Fruit fly (Drosophila melanogaster) whole organism, embryonic: ENCODE measurements around the gene CG8671.

ENCODE experiments used
- Bgb ChIP-seq: fragments of 200-800 bp; sonication (Bioruptor generic); IDR thresholded peaks from 2 replicates; pipeline ENCODE4 v1.3.6; 2022; ENCODE audit warnings: missing biosample characterization, missing genetic modification characterization; ENCODE audit not compliant: partially characterized antibody
- C15 ChIP-seq: fragments of 200-800 bp; sonication (Bioruptor generic); IDR thresholded peaks from 3 replicates; pipeline ENCODE4 v1.3.6; 2022; ENCODE audit warnings: missing biosample characterization, missing genetic modification characterization
- CG10543 ChIP-seq: fragments of 200-800 bp; sonication (Bioruptor generic); optimal IDR thresholded peaks from 3 replicates; lab custom pipeline; 2017; ENCODE audit warnings: missing biosample characterization, mild to moderate bottlenecking, missing genetic modification characterization, moderate library complexity
- CG10959 ChIP-seq: fragments of 200-800 bp; sonication (Bioruptor generic); IDR thresholded peaks from 2 replicates; pipeline ENCODE4 v1.3.6; 2022; ENCODE audit warnings: missing biosample characterization, missing genetic modification characterization
- CG11093 ChIP-seq: fragments of 200-800 bp; sonication (Bioruptor generic); IDR thresholded peaks from 3 replicates; pipeline ENCODE4 v1.3.6; 2022; ENCODE audit warnings: missing biosample characterization, missing genetic modification characterization
- CG12769 ChIP-seq: fragments of 200-800 bp; sonication (Bioruptor generic); optimal IDR thresholded peaks from 2 replicates; lab custom pipeline; 2019; ENCODE audit warnings: missing biosample characterization, mild to moderate bottlenecking, missing genetic modification characterization, moderate library complexity
- CG13123 ChIP-seq: fragments of 200-800 bp; sonication (Bioruptor generic); optimal IDR thresholded peaks from 2 replicates; lab custom pipeline; 2016; ENCODE audit warnings: missing biosample characterization, missing genetic modification characterization
- CG1647 ChIP-seq: fragments of 200-800 bp; sonication (Bioruptor generic); optimal IDR thresholded peaks from 3 replicates; lab custom pipeline; 2016; ENCODE audit warnings: missing biosample characterization, missing genetic modification characterization
- CG2129 ChIP-seq: fragments of 200-800 bp; sonication (Bioruptor generic); IDR thresholded peaks from 2 replicates; pipeline ENCODE4 v1.3.6; 2022; ENCODE audit warnings: missing biosample characterization, missing genetic modification characterization; ENCODE audit not compliant: partially characterized antibody
- CG2199 ChIP-seq: fragments of 200-800 bp; sonication (Bioruptor generic); IDR thresholded peaks from 3 replicates; pipeline ENCODE4 v1.3.6; 2022; ENCODE audit warnings: missing biosample characterization, missing genetic modification characterization
- CG34224 ChIP-seq: fragments of 200-800 bp; sonication (Bioruptor generic); IDR thresholded peaks from 3 replicates; pipeline ENCODE4 v1.3.6; 2022; ENCODE audit warnings: missing biosample characterization, missing genetic modification characterization; ENCODE audit not compliant: partially characterized antibody
- CG3838 ChIP-seq: fragments of 200-800 bp; sonication (Bioruptor generic); optimal IDR thresholded peaks from 3 replicates; lab custom pipeline; 2016; ENCODE audit warnings: missing biosample characterization, missing genetic modification characterization
- CG4360 ChIP-seq: fragments of 200-800 bp; sonication (Bioruptor generic); IDR thresholded peaks from 2 replicates; pipeline ENCODE4 v1.3.6; 2022; ENCODE audit warnings: missing biosample characterization, missing genetic modification characterization
- CG4424 ChIP-seq: fragments of 200-800 bp; sonication (Bioruptor generic); optimal IDR thresholded peaks from 3 replicates; lab custom pipeline; 2016; ENCODE audit warnings: missing biosample characterization, missing genetic modification characterization
- CG7745 ChIP-seq: fragments of 200-800 bp; sonication (Bioruptor generic); optimal IDR thresholded peaks from 2 replicates; lab custom pipeline; 2018; ENCODE audit warnings: missing biosample characterization, mild to moderate bottlenecking, missing genetic modification characterization, moderate library complexity
- CG8478 ChIP-seq: fragments of >200 bp; optimal IDR thresholded peaks from 2 replicates; lab custom pipeline; 2018
- Dek ChIP-seq: fragments of 200-800 bp; sonication (Bioruptor generic); optimal IDR thresholded peaks from 3 replicates; lab custom pipeline; 2019; ENCODE audit warnings: missing biosample characterization, mild to moderate bottlenecking, missing genetic modification characterization, moderate library complexity
- Dref ChIP-seq: fragments of 200-800 bp; sonication (Bioruptor generic); IDR thresholded peaks from 2 replicates; pipeline ENCODE4 v1.3.6; 2022; ENCODE audit warnings: missing biosample characterization, missing genetic modification characterization
- Kr ChIP-seq: fragments of 200-800 bp; sonication (Bioruptor generic); optimal IDR thresholded peaks from 2 replicates; lab custom pipeline; 2017; ENCODE audit warnings: missing biosample characterization, mild to moderate bottlenecking, missing genetic modification characterization
- Lhr ChIP-seq: fragments of 200-800 bp; sonication (Bioruptor generic); optimal IDR thresholded peaks from 3 replicates; lab custom pipeline; 2017; ENCODE audit warnings: mild to moderate bottlenecking, missing biosample characterization, missing genetic modification reagents, missing genetic modification characterization
- Lpt ChIP-seq: fragments of >200 bp; optimal IDR thresholded peaks from 2 replicates; lab custom pipeline; 2018; ENCODE audit warnings: missing biosample characterization, missing genetic modification characterization
- Med ChIP-seq: fragments of 200-800 bp; sonication (Bioruptor generic); peaks from one replicate; lab custom pipeline; 2016; ENCODE audit warnings: missing biosample characterization, missing genetic modification characterization, mild to moderate bottlenecking, inconsistent platforms, moderate library complexity
- NK7.1 ChIP-seq: fragments of 200-800 bp; sonication (Bioruptor generic); optimal IDR thresholded peaks from 3 replicates; lab custom pipeline; 2016; ENCODE audit warnings: missing biosample characterization, missing genetic modification characterization
- Optix ChIP-seq: fragments of 200-800 bp; sonication (Bioruptor generic); IDR thresholded peaks from 3 replicates; pipeline ENCODE4 v1.3.6; 2022; ENCODE audit warnings: missing biosample characterization, missing genetic modification characterization
- Rfx ChIP-seq: fragments of 200-800 bp; sonication (Bioruptor generic); IDR thresholded peaks from 2 replicates; pipeline ENCODE4 v1.3.6; 2022; ENCODE audit warnings: missing biosample characterization, missing genetic modification characterization
- Rx ChIP-seq: fragments of 200-800 bp; sonication (Bioruptor generic); IDR thresholded peaks from 2 replicates; pipeline ENCODE4 v1.3.6; 2022; ENCODE audit warnings: missing biosample characterization, missing genetic modification characterization
- Scr ChIP-seq: fragments of 200-800 bp; sonication (Bioruptor generic); IDR thresholded peaks from 2 replicates; pipeline ENCODE4 v1.3.6; 2022; ENCODE audit warnings: missing biosample characterization, missing genetic modification characterization; ENCODE audit not compliant: partially characterized antibody
- Ssrp ChIP-seq: fragments of 200-800 bp; sonication (Bioruptor generic); optimal IDR thresholded peaks from 2 replicates; lab custom pipeline; 2018; ENCODE audit warnings: missing biosample characterization, mild to moderate bottlenecking, missing genetic modification characterization, moderate library complexity
- Taf1 ChIP-seq: fragments of 200-800 bp; sonication (Bioruptor generic); IDR thresholded peaks from 2 replicates; pipeline ENCODE4 v1.3.6; 2022; ENCODE audit warnings: missing biosample characterization, missing genetic modification characterization
- Usf ChIP-seq: fragments of 200-800 bp; sonication (Bioruptor generic); optimal IDR thresholded peaks from 2 replicates; lab custom pipeline; 2017; ENCODE audit warnings: missing genotype, missing biosample characterization, missing genetic modification characterization
- bowl ChIP-seq: fragments of 200-800 bp; sonication (Bioruptor generic); IDR thresholded peaks from 2 replicates; pipeline ENCODE4 v1.3.6; 2022; ENCODE audit warnings: missing biosample characterization, missing genetic modification characterization
- cg ChIP-seq: fragments of 200-800 bp; sonication (Bioruptor generic); optimal IDR thresholded peaks from 3 replicates; lab custom pipeline; 2019; ENCODE audit warnings: missing biosample characterization, mild to moderate bottlenecking, missing genetic modification characterization, moderate library complexity
- chinmo ChIP-seq: fragments of 200-800 bp; sonication (Bioruptor generic); IDR thresholded peaks from 4 replicates; pipeline ENCODE4 v1.3.6; 2022; ENCODE audit warnings: missing biosample characterization, missing genetic modification characterization; ENCODE audit not compliant: partially characterized antibody
- chm ChIP-seq: fragments of 200-800 bp; sonication (Bioruptor generic); IDR thresholded peaks from 2 replicates; pipeline ENCODE4 v1.3.6; 2022; ENCODE audit warnings: missing biosample characterization, missing genetic modification characterization
- chn ChIP-seq: fragments of 200-800 bp; sonication (Bioruptor generic); optimal IDR thresholded peaks from 2 replicates; lab custom pipeline; 2016; ENCODE audit warnings: missing biosample characterization, missing genetic modification characterization
- croc ChIP-seq: fragments of 200-800 bp; sonication (Bioruptor generic); conservative IDR thresholded peaks from 3 replicates; pipeline ENCODE4 v1.3.6; 2022; ENCODE audit warnings: missing biosample characterization, missing genetic modification characterization
- crol ChIP-seq: fragments of 200-800 bp; sonication (Bioruptor generic); IDR thresholded peaks from 2 replicates; pipeline ENCODE4 v1.3.6; 2022; ENCODE audit warnings: missing biosample characterization, missing genetic modification characterization
- dan ChIP-seq: fragments of 200-800 bp; sonication (Bioruptor generic); IDR thresholded peaks from 2 replicates; pipeline ENCODE4 v1.3.6; 2022; ENCODE audit warnings: missing biosample characterization, missing genetic modification characterization
- fd3F ChIP-seq: fragments of 200-800 bp; sonication (Bioruptor generic); optimal IDR thresholded peaks from 2 replicates; lab custom pipeline; 2018; ENCODE audit warnings: missing biosample characterization, mild to moderate bottlenecking, missing genetic modification characterization, moderate library complexity
- ftz-f1 ChIP-seq: fragments of 200-800 bp; sonication (Bioruptor generic); optimal IDR thresholded peaks from 2 replicates; lab custom pipeline; 2016; ENCODE audit warnings: missing biosample characterization, missing genetic modification characterization
- ham ChIP-seq: fragments of 200-800 bp; sonication (Bioruptor generic); IDR thresholded peaks from 2 replicates; pipeline ENCODE4 v1.3.6; 2022; ENCODE audit warnings: missing biosample characterization, missing genetic modification characterization
- lola ChIP-seq, 3 experiments: fragments of >200 bp in 2 of 3; fragments of 200-800 bp in 1 of 3; sonication (Bioruptor generic) in 1 of 3; optimal IDR thresholded peaks; 2 replicates each; lab custom pipeline; 2017 to 2019; ENCODE audit warnings: missing biosample characterization in 3 of 3, missing genetic modification characterization in 3 of 3, mild to moderate bottlenecking in 1 of 3, moderate library complexity in 1 of 3
- mirr ChIP-seq: fragments of 200-800 bp; sonication (Bioruptor generic); optimal IDR thresholded peaks from 3 replicates; lab custom pipeline; 2018; ENCODE audit warnings: missing biosample characterization, mild to moderate bottlenecking, missing genetic modification characterization
- onecut ChIP-seq: fragments of 200-800 bp; sonication (Bioruptor generic); IDR thresholded peaks from 2 replicates; pipeline ENCODE4 v1.3.6; 2022; ENCODE audit warnings: missing biosample characterization, missing genetic modification characterization
- pros ChIP-seq: fragments of 200-800 bp; sonication (Bioruptor generic); optimal IDR thresholded peaks from 3 replicates; lab custom pipeline; 2019; ENCODE audit warnings: missing biosample characterization, mild to moderate bottlenecking, missing genetic modification characterization, moderate library complexity
- ro ChIP-seq: fragments of 200-800 bp; sonication (Bioruptor generic); IDR thresholded peaks from 2 replicates; pipeline ENCODE4 v1.3.6; 2022; ENCODE audit warnings: missing biosample characterization, missing genetic modification characterization
- sens ChIP-seq: fragments of 200-800 bp; sonication (Bioruptor generic); peaks from one replicate; lab custom pipeline; 2016; ENCODE audit warnings: missing biosample characterization, missing genetic modification characterization
- seq ChIP-seq: fragments of 200-800 bp; sonication (Bioruptor generic); IDR thresholded peaks from 2 replicates; pipeline ENCODE4 v1.3.6; 2022; ENCODE audit warnings: missing biosample characterization, missing genetic modification characterization
- shn ChIP-seq: fragments of 200-800 bp; sonication (Bioruptor generic); optimal IDR thresholded peaks from 3 replicates; lab custom pipeline; 2016; ENCODE audit warnings: missing biosample characterization, missing genetic modification characterization
- slbo ChIP-seq: fragments of 200-800 bp; sonication (Bioruptor generic); IDR thresholded peaks from 2 replicates; pipeline ENCODE4 v1.3.6; 2022; ENCODE audit warnings: missing biosample characterization, missing genetic modification characterization
- unc-4 ChIP-seq: fragments of 200-800 bp; sonication (Bioruptor generic); IDR thresholded peaks from 2 replicates; pipeline ENCODE4 v1.3.6; 2022; ENCODE audit warnings: missing biosample characterization, missing genetic modification characterization; ENCODE audit not compliant: partially characterized antibody
- vfl ChIP-seq: fragments of 200-800 bp; sonication (Bioruptor generic); optimal IDR thresholded peaks from 2 replicates; lab custom pipeline; 2016; ENCODE audit warnings: missing biosample characterization, missing genetic modification characterization
- zen2 ChIP-seq: fragments of 200-800 bp; sonication (Bioruptor generic); IDR thresholded peaks from 3 replicates; pipeline ENCODE4 v1.3.6; 2022; ENCODE audit warnings: missing biosample characterization, missing genetic modification characterization; ENCODE audit not compliant: partially characterized antibody

The CG8671 gene

dm6 chr2L:21221778-21222177 is 41.0 kb upstream of the CG8671 start (continued):
- TF ChIP-seq CG34224 (peak; percentile 50; the same call in 2 of the 3 replicates), cg (GFP tag; lab: Kevin White, UChicago) (peak; percentile 44), CG12769 (tag; lab: Kevin White, UChicago) (no peak), shn (GFP tag; lab: Kevin White, UChicago) (no peak), slbo (GFP tag; lab: Robert Waterston, UW) (no peak), chinmo (peak; percentile 60; the same call in 2 of the 4 replicates), CG4424 (GFP tag; lab: Kevin White, UChicago) (no peak), ham (no peak), CG8478 (lab: Kevin White, UChicago) (no peak), fd3F (no peak), Dref (GFP tag; lab: Robert Waterston, UW) (no peak), CG10543 (GFP tag; lab: Kevin White, UChicago) (no peak), Scr (GFP tag; lab: Robert Waterston, UW) (no peak), C15 (GFP tag; lab: Robert Waterston, UW) (no peak), dan (GFP tag; lab: Robert Waterston, UW) (no peak), ro (GFP tag; lab: Robert Waterston, UW) (no peak), sens (GFP tag; lab: Kevin White, UChicago) (no peak), Taf1 (GFP tag; lab: Robert Waterston, UW) (no peak), mirr (GFP tag; lab: Kevin White, UChicago) (no peak), seq (GFP tag; lab: Robert Waterston, UW) (0 out of 2 replicates have a peak, but pooled peaks have one; percentile 51), crol (GFP tag; lab: Robert Waterston, UW) (0 out of 2 replicates have a peak, but pooled peaks have one; percentile 19), CG11093 (GFP tag; lab: Robert Waterston, UW) (no peak), CG2129 (no peak), zen2 (GFP tag; lab: Robert Waterston, UW) (no peak), chn (GFP tag; lab: Kevin White, UChicago) (no peak), lola (GFP tag; optimal IDR thresholded peaks at IDR 0.05; lab: Kevin White, UChicago) (no peak), croc (no peak), NK7.1 (no peak), Rx (no peak), Bgb (GFP tag; lab: Robert Waterston, UW) (no peak), CG1647 (GFP tag; lab: Kevin White, UChicago) (no peak), Ssrp (tag; lab: Kevin White, UChicago) (no peak), Dek (tag; lab: Kevin White, UChicago) (no peak), Optix (GFP tag; lab: Robert Waterston, UW) (no peak), unc-4 (GFP tag; lab: Robert Waterston, UW) (peak; percentile 27; the same call in 1 of the 2 replicates)

dm6 chr2L:21233430-21233829 is 29.3 kb upstream of the CG8671 start:
- TF ChIP-seq Med (GFP tag; lab: Kevin White, UChicago) (peak; percentile 52), ham (no peak), pros (GFP tag; lab: Kevin White, UChicago) (peak; percentile 96), CG4360 (GFP tag; lab: Robert Waterston, UW) (no peak), CG7745 (tag; lab: Kevin White, UChicago) (no peak), bowl (GFP tag; lab: Robert Waterston, UW) (peak; percentile 22; the same call in 1 of the 2 replicates), Rfx (GFP tag; lab: Robert Waterston, UW) (no peak), ftz-f1 (peak; percentile 16), CG3838 (GFP tag; lab: Kevin White, UChicago) (no peak), chm (0 out of 2 replicates have a peak, but pooled peaks have one; percentile 32), Lhr (GFP tag; lab: Kevin White, UChicago) (no peak), CG13123 (GFP tag; lab: Kevin White, UChicago) (no peak), vfl (GFP tag; lab: Kevin White, UChicago) (no peak), Dek (tag; lab: Kevin White, UChicago) (no peak), Lpt (no peak), Usf (no peak), Kr (GFP tag; lab: Kevin White, UChicago) (no peak), CG2199 (GFP tag; lab: Robert Waterston, UW) (0 out of 3 replicates have a peak, but pooled peaks have one; percentile 56), onecut (GFP tag; lab: Robert Waterston, UW) (peak; percentile 27; the same call in 1 of the 2 replicates), CG10959 (no peak)
